Fruit fly (Drosophila melanogaster) whole organism, embryonic: ENCODE results near the gene CG6800.

Source experiments
- B-H1 ChIP-seq: fragments of 200-800 bp; sonication (Bioruptor generic); IDR thresholded peaks from 3 replicates; pipeline ENCODE4 v1.3.6; 2022; ENCODE audit warnings: missing biosample characterization, missing genetic modification characterization
- Bdp1 ChIP-seq: fragments of 200-800 bp; sonication (Bioruptor generic); optimal IDR thresholded peaks from 3 replicates; lab custom pipeline; 2016; ENCODE audit warnings: missing biosample characterization, missing genetic modification characterization
- BtbVII ChIP-seq: fragments of 200-800 bp; sonication (Bioruptor generic); optimal IDR thresholded peaks from 3 replicates; lab custom pipeline; 2017; ENCODE audit warnings: missing biosample characterization, mild to moderate bottlenecking, missing genetic modification characterization
- CG1024 ChIP-seq: fragments of 200-800 bp; sonication (Bioruptor generic); IDR thresholded peaks from 2 replicates; pipeline ENCODE4 v1.3.6; 2022; ENCODE audit warnings: missing biosample characterization, missing genetic modification characterization
- CG10654 ChIP-seq: fragments of 200-800 bp; sonication (Bioruptor generic); optimal IDR thresholded peaks from 2 replicates; lab custom pipeline; 2016; ENCODE audit warnings: missing biosample characterization, missing genetic modification characterization
- CG11723 ChIP-seq: fragments of 200-800 bp; sonication (Bioruptor generic); optimal IDR thresholded peaks from 2 replicates; lab custom pipeline; 2017; ENCODE audit warnings: missing biosample characterization, mild to moderate bottlenecking, missing genetic modification characterization
- CG12104 ChIP-seq: fragments of 200-800 bp; sonication (Bioruptor generic); optimal IDR thresholded peaks from 3 replicates; lab custom pipeline; 2016; ENCODE audit warnings: missing biosample characterization, missing genetic modification characterization
- CG12155 ChIP-seq: fragments of 200-800 bp; sonication (Bioruptor generic); optimal IDR thresholded peaks from 3 replicates; lab custom pipeline; 2016; ENCODE audit warnings: missing biosample characterization, missing genetic modification characterization
- CG12769 ChIP-seq: fragments of 200-800 bp; sonication (Bioruptor generic); optimal IDR thresholded peaks from 2 replicates; lab custom pipeline; 2019; ENCODE audit warnings: missing biosample characterization, mild to moderate bottlenecking, missing genetic modification characterization, moderate library complexity
- CG13123 ChIP-seq: fragments of 200-800 bp; sonication (Bioruptor generic); optimal IDR thresholded peaks from 2 replicates; lab custom pipeline; 2016; ENCODE audit warnings: missing biosample characterization, missing genetic modification characterization
- CG13296 ChIP-seq: fragments of 200-800 bp; sonication (Bioruptor generic); optimal IDR thresholded peaks from 3 replicates; lab custom pipeline; 2018; ENCODE audit warnings: missing biosample characterization, mild to moderate bottlenecking, missing genetic modification characterization
- CG1603 ChIP-seq: fragments of 200-800 bp; sonication (Bioruptor generic); optimal IDR thresholded peaks from 2 replicates; lab custom pipeline; 2019; ENCODE audit warnings: missing biosample characterization, mild to moderate bottlenecking, missing genetic modification characterization, moderate library complexity
- CG17328 ChIP-seq: fragments of 200-800 bp; sonication (Bioruptor generic); IDR thresholded peaks from 2 replicates; pipeline ENCODE4 v1.3.6; 2022; ENCODE audit warnings: missing biosample characterization, missing genetic modification characterization
- CG17361 ChIP-seq: fragments of 200-800 bp; sonication (Bioruptor generic); IDR thresholded peaks from 3 replicates; pipeline ENCODE4 v1.3.6; 2022; ENCODE audit warnings: missing biosample characterization, missing genetic modification characterization
- CG17568 ChIP-seq: fragments of 200-800 bp; sonication (Bioruptor generic); optimal IDR thresholded peaks from 2 replicates; lab custom pipeline; 2018; ENCODE audit warnings: missing biosample characterization, mild to moderate bottlenecking, missing genetic modification characterization, moderate library complexity
- CG4424 ChIP-seq: fragments of 200-800 bp; sonication (Bioruptor generic); optimal IDR thresholded peaks from 3 replicates; lab custom pipeline; 2016; ENCODE audit warnings: missing biosample characterization, missing genetic modification characterization
- CG7556 ChIP-seq: fragments of 200-800 bp; sonication (Bioruptor generic); optimal IDR thresholded peaks from 2 replicates; lab custom pipeline; 2017; ENCODE audit warnings: missing biosample characterization, mild to moderate bottlenecking, missing genetic modification characterization
- CG7839 ChIP-seq: fragments of 200-800 bp; sonication (Bioruptor generic); optimal IDR thresholded peaks from 3 replicates; lab custom pipeline; 2018; ENCODE audit warnings: missing biosample characterization, mild to moderate bottlenecking, missing genetic modification characterization, moderate library complexity
- CG7928 ChIP-seq: fragments of 200-800 bp; sonication (Bioruptor generic); optimal IDR thresholded peaks from 2 replicates; lab custom pipeline; 2017; ENCODE audit warnings: missing biosample characterization, mild to moderate bottlenecking, missing genetic modification characterization
- CG8359 ChIP-seq: fragments of 200-800 bp; sonication (Bioruptor generic); optimal IDR thresholded peaks from 2 replicates; lab custom pipeline; 2017; ENCODE audit warnings: missing biosample characterization, mild to moderate bottlenecking, missing genetic modification characterization, borderline replicate concordance
- CG8944 ChIP-seq: fragments of 200-800 bp; sonication (Bioruptor generic); optimal IDR thresholded peaks from 3 replicates; lab custom pipeline; 2016; ENCODE audit warnings: missing biosample characterization, missing genetic modification characterization
- CG9797 ChIP-seq: fragments of 200-800 bp; sonication (Bioruptor generic); optimal IDR thresholded peaks from 3 replicates; lab custom pipeline; 2018; ENCODE audit warnings: missing biosample characterization, mild to moderate bottlenecking, missing genetic modification characterization
- Eip74EF ChIP-seq, 2 experiments: fragments of 200-800 bp in 1 of 2; fragments of >200 bp in 1 of 2; sonication (Bioruptor generic) in 1 of 2; optimal IDR thresholded peaks; 2 replicates each; lab custom pipeline; 2017 to 2019; ENCODE audit warnings: missing biosample characterization in 2 of 2, missing genetic modification characterization in 2 of 2, mild to moderate bottlenecking in 1 of 2, moderate library complexity in 1 of 2
- Gsc ChIP-seq: fragments of 200-800 bp; sonication (Bioruptor generic); IDR thresholded peaks from 2 replicates; pipeline ENCODE4 v1.3.6; 2022; ENCODE audit warnings: missing biosample characterization, missing genetic modification characterization
- Myb ChIP-seq: fragments of 200-800 bp; sonication (Bioruptor generic); optimal IDR thresholded peaks from 2 replicates; lab custom pipeline; 2016; ENCODE audit warnings: missing biosample characterization, missing genetic modification characterization
- Optix ChIP-seq: fragments of 200-800 bp; sonication (Bioruptor generic); IDR thresholded peaks from 3 replicates; pipeline ENCODE4 v1.3.6; 2022; ENCODE audit warnings: missing biosample characterization, missing genetic modification characterization
- Rx ChIP-seq: fragments of 200-800 bp; sonication (Bioruptor generic); IDR thresholded peaks from 2 replicates; pipeline ENCODE4 v1.3.6; 2022; ENCODE audit warnings: missing biosample characterization, missing genetic modification characterization
- Sin3A ChIP-seq: fragments of >200 bp; optimal IDR thresholded peaks from 2 replicates; lab custom pipeline; 2018
- Ssrp ChIP-seq: fragments of 200-800 bp; sonication (Bioruptor generic); optimal IDR thresholded peaks from 2 replicates; lab custom pipeline; 2018; ENCODE audit warnings: missing biosample characterization, mild to moderate bottlenecking, missing genetic modification characterization, moderate library complexity
- Xbp1 ChIP-seq: fragments of 200-800 bp; sonication (Bioruptor generic); optimal IDR thresholded peaks from 3 replicates; lab custom pipeline; 2016; ENCODE audit warnings: missing biosample characterization, mild to moderate bottlenecking, missing genetic modification characterization
- ap ChIP-seq: fragments of 200-800 bp; sonication (Bioruptor generic); IDR thresholded peaks from 2 replicates; pipeline ENCODE4 v1.3.6; 2022; ENCODE audit warnings: missing biosample characterization, missing genetic modification characterization
- croc ChIP-seq: fragments of 200-800 bp; sonication (Bioruptor generic); conservative IDR thresholded peaks from 3 replicates; pipeline ENCODE4 v1.3.6; 2022; ENCODE audit warnings: missing biosample characterization, missing genetic modification characterization
- dpn ChIP-seq, 2 experiments: fragments of 200-800 bp; sonication (Bioruptor generic); optimal IDR thresholded peaks; 3 replicates each; lab custom pipeline; 2016; ENCODE audit warnings: missing biosample characterization in 2 of 2, missing genetic modification characterization in 2 of 2
- dysf ChIP-seq: fragments of 200-800 bp; sonication (Bioruptor generic); IDR thresholded peaks from 3 replicates; pipeline ENCODE4 v1.3.6; 2022; ENCODE audit warnings: missing biosample characterization, missing genetic modification characterization
- emc ChIP-seq: fragments of 200-800 bp; sonication (Bioruptor generic); optimal IDR thresholded peaks from 2 replicates; lab custom pipeline; 2016; ENCODE audit warnings: missing biosample characterization, missing genetic modification characterization
- ewg ChIP-seq: fragments of 200-800 bp; sonication (Bioruptor generic); optimal IDR thresholded peaks from 3 replicates; lab custom pipeline; 2017; ENCODE audit warnings: mild to moderate bottlenecking, missing biosample characterization, missing genetic modification reagents, missing genetic modification characterization
- fu2 ChIP-seq: fragments of 200-800 bp; sonication (Bioruptor generic); optimal IDR thresholded peaks from 2 replicates; lab custom pipeline; 2016; ENCODE audit warnings: missing biosample characterization, missing genetic modification characterization
- grau ChIP-seq: fragments of 200-800 bp; optimal IDR thresholded peaks from 3 replicates; lab custom pipeline; 2019; ENCODE audit warnings: missing biosample characterization, mild to moderate bottlenecking, missing genetic modification characterization, moderate library complexity
- kni ChIP-seq: fragments of 200-800 bp; sonication (Bioruptor generic); optimal IDR thresholded peaks from 3 replicates; lab custom pipeline; 2017; ENCODE audit warnings: mild to moderate bottlenecking, missing biosample characterization, missing genetic modification reagents, missing genetic modification characterization
- lola ChIP-seq, 3 experiments: fragments of >200 bp in 2 of 3; fragments of 200-800 bp in 1 of 3; sonication (Bioruptor generic) in 1 of 3; optimal IDR thresholded peaks; 2 replicates each; lab custom pipeline; 2017 to 2019; ENCODE audit warnings: missing biosample characterization in 3 of 3, missing genetic modification characterization in 3 of 3, mild to moderate bottlenecking in 1 of 3, moderate library complexity in 1 of 3
- odd ChIP-seq: fragments of 200-800 bp; sonication (Bioruptor generic); optimal IDR thresholded peaks from 2 replicates; lab custom pipeline; 2017; ENCODE audit warnings: missing biosample characterization, mild to moderate bottlenecking, missing genetic modification characterization
- otp ChIP-seq: fragments of 200-800 bp; sonication (Bioruptor generic); IDR thresholded peaks from 3 replicates; pipeline ENCODE4, ENCODE4 v1.3.6; 2022; ENCODE audit warnings: missing biosample characterization, missing genetic modification characterization
- phol ChIP-seq: fragments of 200-800 bp; sonication (Bioruptor generic); optimal IDR thresholded peaks from 3 replicates; lab custom pipeline; 2018; ENCODE audit warnings: missing biosample characterization, mild to moderate bottlenecking, missing genetic modification characterization, moderate library complexity
- prd ChIP-seq, 3 experiments: fragments of >200 bp in 2 of 3; fragments of 200-800 bp in 1 of 3; sonication (Bioruptor generic) in 1 of 3; optimal IDR thresholded peaks in 2 of 3; IDR thresholded peaks in 1 of 3; 2 replicates in 2 of 3; 3 replicates in 1 of 3; pipeline versions ENCODE4 v1.3.6 to Lab custom; 2017 to 2022; ENCODE audit warnings: missing biosample characterization in 1 of 3, missing genetic modification characterization in 1 of 3
- row ChIP-seq: fragments of 200-800 bp; sonication (Bioruptor generic); IDR thresholded peaks from 3 replicates; pipeline ENCODE4 v1.3.6; 2022; ENCODE audit warnings: missing biosample characterization, missing genetic modification characterization
- ssp ChIP-seq: fragments of 200-800 bp; sonication (Bioruptor generic); IDR thresholded peaks from 2 replicates; pipeline ENCODE4 v1.3.6; 2022; ENCODE audit warnings: missing biosample characterization, missing genetic modification characterization
- stc ChIP-seq: fragments of 200-800 bp; sonication (Bioruptor generic); IDR thresholded peaks from 2 replicates; pipeline ENCODE4 v1.3.6; 2022; ENCODE audit warnings: missing biosample characterization, missing genetic modification characterization
- tgo ChIP-seq: fragments of 200-800 bp; sonication (Bioruptor generic); IDR thresholded peaks from 3 replicates; pipeline ENCODE4 v1.3.6; 2022; ENCODE audit warnings: missing biosample characterization, missing genetic modification characterization
- trem ChIP-seq: fragments of 200-800 bp; optimal IDR thresholded peaks from 3 replicates; lab custom pipeline; 2019; ENCODE audit warnings: missing biosample characterization, mild to moderate bottlenecking, missing genetic modification characterization, moderate library complexity

CG6800 gene

dm6 chr3R:21732901-21733300 is 43.0 kb upstream of the CG6800 start (continued):
- TF ChIP-seq CG7928, result no peak
- peak; percentile 25 for TF ChIP-seq phol (tag; lab: Kevin White, UChicago)
- TF ChIP-seq odd (GFP tag; lab: Kevin White, UChicago), result no peak
- TF ChIP-seq Bdp1, result no peak
- TF ChIP-seq CG10654 (GFP tag; lab: Kevin White, UChicago), result no peak
- no peak for TF ChIP-seq fu2 (GFP tag; lab: Kevin White, UChicago)
- TF ChIP-seq Eip74EF (GFP tag; optimal IDR thresholded peaks at IDR 0.05; lab: Kevin White, UChicago), result no peak
- TF ChIP-seq Ssrp (tag; lab: Kevin White, UChicago), result peak; percentile 20
- TF ChIP-seq CG1024, result no peak
- TF ChIP-seq Xbp1 (GFP tag; lab: Kevin White, UChicago), result peak; percentile 10
- no peak for TF ChIP-seq Sin3A (lab: Kevin White, UChicago)
- TF ChIP-seq ssp (GFP tag; lab: Robert Waterston, UW), result no peak
- TF ChIP-seq Myb (GFP tag; lab: Kevin White, UChicago), result no peak
- no peak for TF ChIP-seq dysf (GFP tag; lab: Robert Waterston, UW)
- TF ChIP-seq CG8359 (GFP tag; lab: Kevin White, UChicago), result no peak
- no peak for TF ChIP-seq CG11723 (GFP tag; lab: Kevin White, UChicago)
- peak in 1 of 2 experiments; percentile 0 for TF ChIP-seq dpn (GFP tag; optimal IDR thresholded peaks at IDR 0.05; lab: Kevin White, UChicago)
- TF ChIP-seq CG7839 (tag; lab: Kevin White, UChicago), result peak; percentile 24
- TF ChIP-seq grau (tag; lab: Kevin White, UChicago), result no peak
- no peak for TF ChIP-seq Optix (GFP tag; lab: Robert Waterston, UW)
- TF ChIP-seq tgo (GFP tag; lab: Robert Waterston, UW), result 0 out of 3 replicates have a peak, but pooled peaks have one; percentile 26
- TF ChIP-seq CG13123, result no peak
- no peak for TF ChIP-seq CG12769 (tag; lab: Kevin White, UChicago)
- TF ChIP-seq CG7556 (GFP tag; lab: Kevin White, UChicago), result no peak
- TF ChIP-seq row (GFP tag; lab: Robert Waterston, UW), result peak; percentile 34; the same call in 1 of the 3 replicates
- TF ChIP-seq Rx (GFP tag; lab: Robert Waterston, UW), result 0 out of 2 replicates have a peak, but pooled peaks have one; percentile 22
- TF ChIP-seq ap (GFP tag; lab: Robert Waterston, UW), result no peak
- TF ChIP-seq stc (GFP tag; lab: Robert Waterston, UW), result no peak
- no peak for TF ChIP-seq CG12104 (GFP tag; lab: Kevin White, UChicago)
- TF ChIP-seq trem (tag; lab: Kevin White, UChicago), result peak; percentile 22
- TF ChIP-seq ewg (GFP tag; lab: Kevin White, UChicago), result no peak
- no peak for TF ChIP-seq CG9797 (GFP tag; lab: Kevin White, UChicago)
- TF ChIP-seq lola (GFP tag; optimal IDR thresholded peaks at IDR 0.05; lab: Kevin White, UChicago), result no peak
- TF ChIP-seq CG8944 (GFP tag; lab: Kevin White, UChicago), result no peak
- no peak for TF ChIP-seq Gsc
- no peak for TF ChIP-seq emc (GFP tag; lab: Kevin White, UChicago)
- no peak for TF ChIP-seq CG13296 (GFP tag; lab: Kevin White, UChicago)
- 0 out of 3 replicates have a peak, but pooled peaks have one; percentile 12 for TF ChIP-seq CG17361 (GFP tag; lab: Robert Waterston, UW)
- no peak for TF ChIP-seq CG4424
- TF ChIP-seq CG1603, result peak; percentile 13
- TF ChIP-seq BtbVII (GFP tag; lab: Kevin White, UChicago), result no peak
- peak; percentile 53 for TF ChIP-seq CG17328 (GFP tag; lab: Robert Waterston, UW)
- TF ChIP-seq kni (GFP tag; lab: Kevin White, UChicago), result no peak
- no peak for TF ChIP-seq otp
- no peak for TF ChIP-seq CG12155 (GFP tag; lab: Kevin White, UChicago)
- no peak for TF ChIP-seq prd (optimal IDR thresholded peaks at IDR 0.05; lab: Kevin White, UChicago)
- peak; percentile 63; the same call in 2 of the 3 replicates for TF ChIP-seq prd (GFP tag; IDR thresholded peaks at IDR 0.05; lab: Robert Waterston, UW)
- TF ChIP-seq croc (GFP tag; lab: Robert Waterston, UW), result peak; percentile 27; the same call in 1 of the 3 replicates
- no peak for TF ChIP-seq B-H1
- TF ChIP-seq CG17568 (GFP tag; lab: Kevin White, UChicago), result no peak
